Fruit fly (Drosophila melanogaster) whole organism, wandering third instar larva: ENCODE measurements around the gene CG17738.

Experiments used
- GATAd ChIP-seq: sonication (Bioruptor generic); optimal IDR thresholded peaks from 2 replicates; lab custom pipeline; 2016; ENCODE audit warnings: missing biosample characterization, missing genetic modification characterization
- Jra ChIP-seq: sonication (Bioruptor generic); optimal IDR thresholded peaks from 2 replicates; lab custom pipeline; 2016; ENCODE audit warnings: missing biosample characterization, missing genetic modification characterization
- Rel ChIP-seq, 2 experiments: fragments of 200-800 bp; sonication (Bioruptor generic) in 1 of 2; optimal IDR thresholded peaks; 2 replicates in 1 of 2; 3 replicates in 1 of 2; lab custom pipeline; 2016 to 2019; ENCODE audit warnings: mild to moderate bottlenecking in 2 of 2, missing biosample characterization in 2 of 2, missing genetic modification characterization in 2 of 2, moderate library complexity in 1 of 2
- br ChIP-seq: fragments of 200-800 bp; sonication (Bioruptor generic); optimal IDR thresholded peaks from 2 replicates; lab custom pipeline; 2016; ENCODE audit warnings: missing biosample characterization, missing genetic modification characterization
- pan ChIP-seq: fragments of >200 bp; optimal IDR thresholded peaks from 2 replicates; lab custom pipeline; 2017
- psq ChIP-seq: fragments of 200-800 bp; sonication (Bioruptor generic); optimal IDR thresholded peaks from 3 replicates; lab custom pipeline; 2017; ENCODE audit warnings: missing biosample characterization, mild to moderate bottlenecking, missing genetic modification characterization, moderate library complexity
- usp ChIP-seq: fragments of >200 bp; optimal IDR thresholded peaks from 2 replicates; lab custom pipeline; 2017; ENCODE audit warnings: missing biosample characterization, missing genetic modification characterization

dm6 chr3R:12253887-12254286 is 16.8 kb upstream of the CG17738 start, which contains the start of gene CG3942:
- TF ChIP-seq psq (GFP tag; lab: Kevin White, UChicago) (no peak), Rel (GFP tag; optimal IDR thresholded peaks at IDR 0.05; lab: Kevin White, UChicago) (no peak), Rel (tag; optimal IDR thresholded peaks at IDR 0.05; lab: Kevin White, UChicago) (no peak), br (GFP tag; lab: Kevin White, UChicago) (no peak), pan (lab: Kevin White, UChicago) (no peak), usp (GFP tag; lab: Kevin White, UChicago) (no peak), Jra (no peak), GATAd (GFP tag; lab: Kevin White, UChicago) (no peak)
